Worm (Caenorhabditis elegans): Measurements from ENCODE around the gene txt-5.

DNA sequence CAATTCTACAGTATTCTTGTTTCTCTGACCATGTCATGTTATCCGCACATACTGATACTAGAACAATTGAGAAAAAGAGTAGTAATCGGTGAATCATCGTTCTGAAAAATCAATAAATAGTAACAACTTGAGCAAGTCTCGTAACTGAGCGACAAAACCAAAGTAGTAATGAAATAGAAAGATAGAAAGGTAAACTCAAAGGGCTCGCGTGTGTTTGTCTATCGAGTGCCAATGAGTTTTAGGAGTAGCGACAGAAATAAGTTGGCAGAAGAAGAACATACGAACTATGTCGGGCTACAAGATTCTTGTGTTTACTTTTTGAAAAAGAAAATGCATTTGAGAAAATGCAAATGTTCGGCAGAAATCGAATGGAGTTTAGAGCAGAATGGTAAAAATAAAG lies 2.6 kb upstream of the txt-5 start, which contains the start of gene C37C3.12:
- TF ChIP-seq nhr-11 (tag; optimal IDR thresholded peaks at IDR 0.05) (no peak), ceh-30 (tag; optimal IDR thresholded peaks at IDR 0.05) (no peak), hlh-15 (tag; optimal IDR thresholded peaks at IDR 0.05) (no peak), unc-42 (tag; optimal IDR thresholded peaks at IDR 0.05) (no peak), fkh-10 (GFP tag; optimal IDR thresholded peaks at IDR 0.05) (no peak), elt-2 (tag; optimal IDR thresholded peaks at IDR 0.05) (no peak), hlh-30 (tag; optimal IDR thresholded peaks at IDR 0.05; ENCODE audit: insufficient read depth) (no peak), ceh-2 (tag; optimal IDR thresholded peaks at IDR 0.05) (no peak), mec-3 (tag; optimal IDR thresholded peaks at IDR 0.05; ENCODE audit: borderline replicate concordance) (no peak), elt-4 (tag; optimal IDR thresholded peaks at IDR 0.05) (no peak)
